Worm (Caenorhabditis elegans) whole organism, L4/young adult: ENCODE results near the gene ZK1290.1.

Experiments used
- W03F9.2 ChIP-seq: fragments of 150-350 bp; optimal IDR thresholded peaks from 2 replicates; lab custom pipeline; 2014; ENCODE audit warnings: missing biosample characterization, missing genetic modification characterization
- dao-5 ChIP-seq: sonication (generic microtip); optimal IDR thresholded peaks from 2 replicates; lab custom pipeline; 2016; ENCODE audit warnings: missing genotype, missing genetic modification characterization, moderate library complexity, missing compliant biosample characterization
- him-1 ChIP-seq: sonication (generic microtip); optimal IDR thresholded peaks from 2 replicates; lab custom pipeline; 2016; ENCODE audit warnings: missing genotype, missing genetic modification reagents, missing genetic modification characterization, missing compliant biosample characterization

- TF ChIP-seq him-1 (tag; lab: Kevin White, UChicago) (no peak), W03F9.2 (tag; lab: Kevin White, UChicago) (peak; percentile 11), dao-5 (tag; lab: Kevin White, UChicago) (no peak)
Measured at ce11 chrII:7554716-7555247, 6.8 kb upstream of the ZK1290.1 start.
